Fruit fly (Drosophila melanogaster) S2 (cell line): ENCODE measurements around the gene Uba5.

Experiments used
- CG8478 ChIP-seq: fragments of >200 bp; optimal IDR thresholded peaks from 2 replicates; lab custom pipeline; 2018
- CTCF ChIP-seq, 2 experiments: fragments of >200 bp; optimal IDR thresholded peaks; 2 replicates each; lab custom pipeline; 2018

Uba5 gene

DNA sequence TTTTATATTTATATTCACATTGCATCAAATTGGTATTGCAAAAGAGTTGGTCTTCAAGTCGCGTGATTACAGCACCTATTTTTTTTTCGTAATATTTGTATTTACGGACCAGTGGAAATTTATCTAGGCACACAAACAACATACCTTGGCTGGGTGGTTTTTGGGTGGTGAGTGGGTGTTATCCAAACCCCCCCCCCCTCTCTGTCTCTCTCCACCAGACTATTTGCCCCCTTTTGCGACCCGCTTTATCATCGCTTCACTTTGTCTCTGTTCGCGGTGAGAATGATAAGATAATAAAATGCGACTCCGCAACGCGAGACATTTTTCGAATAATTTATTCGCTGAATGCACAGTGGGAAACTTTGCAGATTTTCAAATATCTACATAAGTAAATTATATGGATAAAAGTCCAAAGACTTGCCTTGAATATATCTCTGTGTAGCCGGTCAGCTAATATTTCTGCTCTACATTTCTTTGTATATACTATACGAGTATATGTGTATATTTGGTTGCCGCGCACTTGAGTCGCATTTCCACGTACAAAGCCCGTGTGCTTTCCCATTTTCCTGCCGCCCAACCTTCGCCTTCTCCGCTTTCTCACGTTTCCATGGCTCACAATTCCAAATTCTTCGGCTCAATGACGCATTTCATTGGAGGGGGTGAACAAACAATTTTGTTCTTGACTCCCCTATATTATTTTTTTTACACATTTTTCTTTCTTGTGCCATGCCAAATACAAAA lies 18.1 kb downstream of the Uba5 start:
- no peak for TF ChIP-seq CTCF (optimal IDR thresholded peaks at IDR 0.05; lab: Kevin White, UChicago)
- TF ChIP-seq CG8478 (lab: Kevin White, UChicago) = no peak

DNA sequence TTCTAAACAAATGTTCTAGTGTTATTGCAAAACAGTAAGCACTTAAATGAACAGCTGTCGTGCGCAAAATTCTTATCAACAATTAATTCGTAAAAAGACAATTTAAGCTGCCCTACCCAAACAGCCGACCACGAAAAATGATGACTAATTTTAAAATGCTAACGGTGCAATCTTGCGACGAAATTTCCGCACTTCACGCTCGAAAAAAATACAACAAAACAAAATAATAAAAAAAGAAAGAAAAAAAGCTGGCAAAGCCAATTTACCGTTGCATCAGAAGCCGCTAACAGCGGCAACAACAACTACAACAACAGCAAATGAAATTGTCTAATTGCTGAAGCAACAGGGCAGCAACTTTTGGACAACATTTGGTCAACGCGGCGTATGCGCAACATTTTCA lies 20.3 kb downstream of the Uba5 start:
- TF ChIP-seq CTCF (optimal IDR thresholded peaks at IDR 0.05; lab: Kevin White, UChicago) (no peak), CG8478 (lab: Kevin White, UChicago) (no peak)

- TF ChIP-seq CG8478 (lab: Kevin White, UChicago) (no peak), CTCF (optimal IDR thresholded peaks at IDR 0.05; lab: Kevin White, UChicago) (no peak)
Observed at dm6 chrX:11506210-11506609, 22.9 kb downstream of the Uba5 start.

- no peak for TF ChIP-seq CG8478 (lab: Kevin White, UChicago)
- TF ChIP-seq CTCF (optimal IDR thresholded peaks at IDR 0.05; lab: Kevin White, UChicago) = no peak
Observed at dm6 chrX:11510120-11510771, 26.9 kb downstream of the Uba5 start.

- TF ChIP-seq CG8478 (lab: Kevin White, UChicago) (no peak), CTCF (optimal IDR thresholded peaks at IDR 0.05; lab: Kevin White, UChicago) (no peak)
Observed at dm6 chrX:11511299-11511698, 28.0 kb downstream of the Uba5 start.

- TF ChIP-seq CTCF (optimal IDR thresholded peaks at IDR 0.05; lab: Kevin White, UChicago) (no peak), CG8478 (lab: Kevin White, UChicago) (no peak)
Observed at dm6 chrX:11511955-11512354, 28.6 kb downstream of the Uba5 start.

dm6 chrX:11512868-11513267 lies 29.6 kb downstream of the Uba5 start:
- TF ChIP-seq CG8478 (lab: Kevin White, UChicago) (no peak), CTCF (optimal IDR thresholded peaks at IDR 0.05; lab: Kevin White, UChicago) (no peak)

dm6 chrX:11515550-11515949 lies 32.2 kb downstream of the Uba5 start:
- TF ChIP-seq CTCF (optimal IDR thresholded peaks at IDR 0.05; lab: Kevin White, UChicago) (no peak), CG8478 (lab: Kevin White, UChicago) (no peak)

dm6 chrX:11517295-11517694 lies 34.0 kb downstream of the Uba5 start:
- TF ChIP-seq CG8478 (lab: Kevin White, UChicago) (no peak), CTCF (optimal IDR thresholded peaks at IDR 0.05; lab: Kevin White, UChicago) (no peak)

dm6 chrX:11518435-11518834 lies 35.1 kb downstream of the Uba5 start:
- TF ChIP-seq CG8478 (lab: Kevin White, UChicago) = no peak

dm6 chrX:11520209-11520608 lies 36.9 kb downstream of the Uba5 start:
- no peak for TF ChIP-seq CTCF (optimal IDR thresholded peaks at IDR 0.05; lab: Kevin White, UChicago)
- TF ChIP-seq CG8478 (lab: Kevin White, UChicago) = no peak

DNA sequence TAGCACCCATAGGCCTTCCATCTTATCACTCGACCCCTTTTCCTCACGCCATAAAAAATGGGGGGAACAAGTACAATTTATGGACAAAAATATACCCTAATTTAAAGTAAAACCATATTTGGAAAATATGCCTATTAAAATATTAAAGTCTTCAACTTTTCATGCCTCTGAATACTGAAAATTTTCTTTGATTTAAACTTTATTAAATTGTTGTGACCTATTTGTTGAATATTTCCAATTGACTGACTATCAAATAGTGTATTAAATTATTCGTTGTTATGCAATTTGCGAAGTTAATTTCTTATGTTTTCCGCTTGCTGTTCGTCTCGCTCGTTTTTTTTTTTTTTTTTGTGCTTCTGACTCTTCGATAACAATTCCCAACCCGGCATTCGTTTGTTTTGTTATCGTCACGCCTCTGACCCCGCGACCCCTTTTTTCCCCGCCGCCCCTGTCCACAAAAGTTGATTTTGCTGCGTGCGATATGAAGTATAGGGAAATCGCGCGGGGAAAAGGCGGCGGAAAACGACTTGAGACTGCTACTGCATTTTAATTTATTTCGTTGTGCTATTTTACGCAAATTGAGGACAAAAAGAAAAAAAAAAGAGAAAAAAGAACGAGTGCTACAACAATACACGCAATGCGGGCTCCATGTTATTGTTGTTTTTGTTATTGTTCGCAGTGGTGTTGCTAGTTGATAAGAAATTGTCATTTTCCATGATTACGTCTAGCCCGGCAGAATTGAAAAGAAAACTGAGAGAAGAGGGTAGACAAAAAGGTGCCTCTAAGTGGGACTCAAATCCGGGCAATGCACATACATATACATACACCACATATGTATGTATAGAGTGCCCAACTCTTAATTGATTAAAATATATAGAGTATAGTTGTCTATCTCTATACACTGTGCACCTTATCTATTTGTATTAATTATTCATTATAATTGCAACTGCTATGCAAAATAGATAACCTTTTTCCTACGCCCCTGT lies 38.5 kb downstream of the Uba5 start:
- no peak for TF ChIP-seq CTCF (optimal IDR thresholded peaks at IDR 0.05; lab: Kevin White, UChicago)
- no peak for TF ChIP-seq CG8478 (lab: Kevin White, UChicago)

dm6 chrX:11523921-11524320 lies 40.6 kb downstream of the Uba5 start:
- no peak for TF ChIP-seq CTCF (optimal IDR thresholded peaks at IDR 0.05; lab: Kevin White, UChicago)
- no peak for TF ChIP-seq CG8478 (lab: Kevin White, UChicago)

DNA sequence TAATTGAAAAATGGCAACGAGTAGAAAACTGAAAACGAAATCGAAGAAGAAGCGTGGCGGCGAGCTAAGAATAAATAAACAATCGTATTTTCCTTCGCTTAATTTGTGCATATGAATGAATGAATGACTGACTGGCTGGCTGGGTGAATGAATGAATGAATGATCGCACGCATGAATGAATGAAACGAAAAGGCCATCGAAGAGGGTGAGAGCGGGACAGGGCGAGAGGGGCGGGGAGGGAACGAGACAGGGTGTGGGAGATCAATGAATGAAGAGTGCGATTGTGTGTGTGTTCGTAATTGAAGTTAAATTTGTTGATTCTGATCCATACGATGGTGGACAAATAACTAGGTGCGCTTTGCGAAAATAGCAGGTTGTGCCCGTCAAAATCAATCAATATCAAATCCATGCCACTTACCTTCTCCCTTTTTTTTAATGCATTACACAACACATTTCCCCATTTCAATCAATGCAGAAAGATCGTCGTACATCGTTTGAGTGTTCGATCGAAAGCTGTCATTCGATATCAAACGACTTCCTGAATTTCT lies 43.8 kb downstream of the Uba5 start:
- TF ChIP-seq CG8478 (lab: Kevin White, UChicago) (no peak), CTCF (optimal IDR thresholded peaks at IDR 0.05; lab: Kevin White, UChicago) (no peak)
